Fruit fly (Drosophila melanogaster) whole organism, prepupa: ENCODE results near the gene fru.
A peak's percentile ranks its signal among the peaks of the same experiment; 100 is the strongest.

Source experiments
- Blimp-1 ChIP-seq: fragments of 200-800 bp; sonication (Bioruptor generic); optimal IDR thresholded peaks from 3 replicates; lab custom pipeline; 2017; ENCODE audit warnings: missing biosample characterization, missing genetic modification characterization, mild to moderate bottlenecking, moderate library complexity, missing genetic modification reagents
- CG10631 ChIP-seq: fragments of 200-800 bp; sonication (Bioruptor generic); optimal IDR thresholded peaks from 2 replicates; lab custom pipeline; 2016; ENCODE audit warnings: missing biosample characterization, missing genetic modification characterization
- CG10669 ChIP-seq: fragments of 200-800 bp; sonication (Bioruptor generic); optimal IDR thresholded peaks from 3 replicates; lab custom pipeline; 2018; ENCODE audit warnings: missing biosample characterization, mild to moderate bottlenecking, missing genetic modification characterization, moderate library complexity
- CG11294 ChIP-seq: fragments of 200-800 bp; sonication (Bioruptor generic); IDR thresholded peaks from 2 replicates; pipeline ENCODE4 v1.3.6; 2022; ENCODE audit warnings: missing biosample characterization, missing genetic modification characterization
- CG11762 ChIP-seq: fragments of 200-800 bp; sonication (Bioruptor generic); optimal IDR thresholded peaks from 3 replicates; lab custom pipeline; 2016; ENCODE audit warnings: missing biosample characterization, missing genetic modification characterization; ENCODE audit not compliant: insufficient read depth
- CG11902 ChIP-seq: fragments of 200-800 bp; sonication (Bioruptor generic); optimal IDR thresholded peaks from 3 replicates; lab custom pipeline; 2016; ENCODE audit warnings: missing biosample characterization, missing genetic modification characterization
- CG15336 ChIP-seq: fragments of 200-800 bp; sonication (Bioruptor generic); IDR thresholded peaks from 2 replicates; pipeline ENCODE4 v1.3.6; 2022; ENCODE audit warnings: missing biosample characterization, missing genetic modification characterization
- CG16779 ChIP-seq: fragments of 200-800 bp; sonication (Bioruptor generic); optimal IDR thresholded peaks from 3 replicates; lab custom pipeline; 2017; ENCODE audit warnings: missing biosample characterization, mild to moderate bottlenecking, missing genetic modification characterization
- CG3032 ChIP-seq: fragments of 200-800 bp; optimal IDR thresholded peaks from 2 replicates; lab custom pipeline; 2019; ENCODE audit warnings: missing biosample characterization, mild to moderate bottlenecking, missing genetic modification characterization, moderate library complexity
- CG31627 ChIP-seq: fragments of 200-800 bp; sonication (Bioruptor generic); optimal IDR thresholded peaks from 3 replicates; lab custom pipeline; 2016; ENCODE audit warnings: missing biosample characterization, missing genetic modification characterization
- CG3919 ChIP-seq: fragments of 200-800 bp; sonication (Bioruptor generic); optimal IDR thresholded peaks from 3 replicates; lab custom pipeline; 2016; ENCODE audit warnings: missing biosample characterization, missing genetic modification characterization
- CG4318 ChIP-seq: fragments of 200-800 bp; sonication (Bioruptor generic); optimal IDR thresholded peaks from 3 replicates; lab custom pipeline; 2017; ENCODE audit warnings: missing biosample characterization, mild to moderate bottlenecking, missing genetic modification characterization
- CG6163 ChIP-seq: fragments of 200-800 bp; sonication (Bioruptor generic); IDR thresholded peaks from 3 replicates; pipeline ENCODE4 v1.3.6; 2022; ENCODE audit warnings: missing biosample characterization, missing genetic modification characterization
- CG6276 ChIP-seq: fragments of 200-800 bp; sonication (Bioruptor generic); optimal IDR thresholded peaks from 2 replicates; lab custom pipeline; 2017; ENCODE audit warnings: missing biosample characterization, mild to moderate bottlenecking, missing genetic modification characterization
- CG6792 ChIP-seq: fragments of 200-800 bp; sonication (Bioruptor generic); optimal IDR thresholded peaks from 3 replicates; lab custom pipeline; 2016; ENCODE audit warnings: missing biosample characterization, missing genetic modification characterization
- CG6854 ChIP-seq: fragments of 200-800 bp; sonication (Bioruptor generic); optimal IDR thresholded peaks from 2 replicates; lab custom pipeline; 2017; ENCODE audit warnings: missing biosample characterization, mild to moderate bottlenecking, missing genetic modification characterization
- CG7368 ChIP-seq: fragments of 200-800 bp; sonication (Bioruptor generic); optimal IDR thresholded peaks from 3 replicates; lab custom pipeline; 2016; ENCODE audit warnings: missing biosample characterization, missing genetic modification characterization
- CG8319 ChIP-seq: fragments of 200-800 bp; sonication (Bioruptor generic); optimal IDR thresholded peaks from 3 replicates; lab custom pipeline; 2016; ENCODE audit warnings: missing biosample characterization, missing genetic modification characterization
- CG8632 ChIP-seq: fragments of 200-800 bp; sonication (Bioruptor generic); optimal IDR thresholded peaks from 3 replicates; lab custom pipeline; 2016; ENCODE audit warnings: missing biosample characterization, missing genetic modification characterization
- Eip75B ChIP-seq: fragments of 200-800 bp; sonication (Bioruptor generic); optimal IDR thresholded peaks from 3 replicates; lab custom pipeline; 2016; ENCODE audit warnings: missing biosample characterization, missing genetic modification characterization
- Eip78C ChIP-seq: fragments of 200-800 bp; sonication (Bioruptor generic); peaks from one replicate; lab custom pipeline; 2016; ENCODE audit warnings: missing biosample characterization, missing genetic modification characterization
- Eip93F ChIP-seq: fragments of 200-800 bp; sonication (Bioruptor generic); optimal IDR thresholded peaks from 2 replicates; lab custom pipeline; 2016; ENCODE audit warnings: missing biosample characterization, mild to moderate bottlenecking, missing genetic modification characterization
- Ets96B ChIP-seq: fragments of 200-800 bp; optimal IDR thresholded peaks from 2 replicates; lab custom pipeline; 2019; ENCODE audit warnings: missing biosample characterization, mild to moderate bottlenecking, missing genetic modification characterization, moderate library complexity
- Gug ChIP-seq: fragments of 200-800 bp; sonication (Bioruptor generic); IDR thresholded peaks from 2 replicates; pipeline ENCODE4 v1.3.6; 2022; ENCODE audit warnings: missing biosample characterization, missing genetic modification characterization
- Hr38 ChIP-seq: sonication (Bioruptor generic); optimal IDR thresholded peaks from 2 replicates; lab custom pipeline; 2016; ENCODE audit warnings: missing biosample characterization, missing genetic modification characterization
- Hr39 ChIP-seq: fragments of 200-800 bp; sonication (Bioruptor generic); optimal IDR thresholded peaks from 2 replicates; lab custom pipeline; 2016; ENCODE audit warnings: missing biosample characterization, missing genetic modification characterization
- Hr4 ChIP-seq: fragments of 200-800 bp; sonication (Bioruptor generic); optimal IDR thresholded peaks from 3 replicates; lab custom pipeline; 2016; ENCODE audit warnings: missing biosample characterization, missing genetic modification characterization
- OdsH ChIP-seq: fragments of 200-800 bp; sonication (Bioruptor generic); optimal IDR thresholded peaks from 3 replicates; lab custom pipeline; 2016; ENCODE audit warnings: missing biosample characterization, missing genetic modification characterization
- Smox ChIP-seq: fragments of 200-800 bp; sonication (Bioruptor generic); optimal IDR thresholded peaks from 3 replicates; lab custom pipeline; 2016; ENCODE audit warnings: missing biosample characterization, missing genetic modification characterization
- Sox14 ChIP-seq: fragments of 200-800 bp; sonication (Bioruptor generic); optimal IDR thresholded peaks from 3 replicates; lab custom pipeline; 2016; ENCODE audit warnings: missing biosample characterization, missing genetic modification characterization
- achi ChIP-seq: fragments of 200-800 bp; sonication (Bioruptor generic); optimal IDR thresholded peaks from 3 replicates; lab custom pipeline; 2016; ENCODE audit warnings: missing biosample characterization, missing genetic modification characterization
- acj6 ChIP-seq: fragments of 200-800 bp; sonication (Bioruptor generic); optimal IDR thresholded peaks from 3 replicates; lab custom pipeline; 2016; ENCODE audit warnings: missing biosample characterization, missing genetic modification characterization
- cyc ChIP-seq: fragments of 200-800 bp; sonication (Bioruptor generic); optimal IDR thresholded peaks from 3 replicates; lab custom pipeline; 2016; ENCODE audit warnings: missing biosample characterization, missing genetic modification characterization
- dsx ChIP-seq: fragments of 200-800 bp; optimal IDR thresholded peaks from 3 replicates; lab custom pipeline; 2019; ENCODE audit warnings: missing biosample characterization, mild to moderate bottlenecking, missing genetic modification characterization, moderate library complexity; ENCODE audit not compliant: poor library complexity, severe bottlenecking
- eg ChIP-seq: fragments of 200-800 bp; sonication (Bioruptor generic); IDR thresholded peaks from 3 replicates; pipeline ENCODE4 v1.3.6; 2022; ENCODE audit warnings: missing biosample characterization, missing genetic modification characterization
- esn ChIP-seq: fragments of 200-800 bp; sonication (Bioruptor generic); optimal IDR thresholded peaks from 2 replicates; lab custom pipeline; 2016; ENCODE audit warnings: missing biosample characterization, mild to moderate bottlenecking, missing genetic modification characterization, moderate library complexity
- fd59A ChIP-seq: fragments of 200-800 bp; sonication (Bioruptor generic); optimal IDR thresholded peaks from 2 replicates; lab custom pipeline; 2017; ENCODE audit warnings: missing biosample characterization, mild to moderate bottlenecking, missing genetic modification characterization, missing genetic modification reagents
- net ChIP-seq: fragments of 200-800 bp; sonication (Bioruptor generic); optimal IDR thresholded peaks from 3 replicates; lab custom pipeline; 2016; ENCODE audit warnings: missing biosample characterization, missing genetic modification characterization
- pdm3 ChIP-seq: fragments of 200-800 bp; sonication (Bioruptor generic); optimal IDR thresholded peaks from 3 replicates; lab custom pipeline; 2016; ENCODE audit warnings: missing biosample characterization, missing genetic modification characterization
- salr ChIP-seq, 2 experiments: fragments of 200-800 bp; sonication (Bioruptor generic); optimal IDR thresholded peaks; 3 replicates each; lab custom pipeline; 2016 to 2018; ENCODE audit warnings: missing biosample characterization in 2 of 2, missing genetic modification characterization in 2 of 2, mild to moderate bottlenecking in 1 of 2
- ss ChIP-seq, 2 experiments: fragments of 200-800 bp; sonication (Bioruptor generic); optimal IDR thresholded peaks; 2 replicates in 1 of 2; 3 replicates in 1 of 2; lab custom pipeline; 2017 to 2018; ENCODE audit warnings: mild to moderate bottlenecking in 2 of 2, missing biosample characterization in 2 of 2, missing genetic modification characterization in 2 of 2, moderate library complexity in 1 of 2
- svp ChIP-seq: fragments of 200-800 bp; sonication (Bioruptor generic); peaks from one replicate; lab custom pipeline; 2016; ENCODE audit warnings: missing biosample characterization, missing genetic modification characterization
- vri ChIP-seq: fragments of 200-800 bp; sonication (Bioruptor generic); optimal IDR thresholded peaks from 3 replicates; lab custom pipeline; 2016; ENCODE audit warnings: missing biosample characterization, mild to moderate bottlenecking, missing genetic modification characterization

The fru gene

DNA sequence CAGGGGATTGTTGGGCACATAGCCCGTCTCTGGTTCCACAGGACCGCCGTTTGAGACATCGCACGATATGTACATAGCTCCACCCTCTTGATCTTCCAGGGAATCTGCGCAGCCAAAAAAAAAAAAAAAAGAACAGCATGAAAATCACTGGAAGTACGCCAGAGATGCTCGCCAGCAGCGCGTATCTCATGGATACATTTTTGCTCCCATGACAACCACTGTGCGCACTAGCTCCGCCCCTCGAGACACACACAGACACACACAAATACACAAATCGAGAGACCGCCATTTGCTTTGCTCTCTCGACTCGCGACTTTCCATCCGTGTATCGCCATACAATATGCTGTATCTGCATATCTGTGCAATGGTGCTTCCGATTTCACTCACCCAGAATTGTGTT is 174.0 kb downstream of the fru start (continued):
- TF ChIP-seq Hr4: peak; percentile 49
- no peak for TF ChIP-seq CG6792
- peak; percentile 80 for TF ChIP-seq Eip78C (GFP tag; lab: Kevin White, UChicago)
- TF ChIP-seq pdm3: peak; percentile 31
- no peak for TF ChIP-seq Hr38 (GFP tag; lab: Kevin White, UChicago)
- TF ChIP-seq CG11902 (GFP tag; lab: Kevin White, UChicago): no peak
- TF ChIP-seq CG16779 (tag; lab: Kevin White, UChicago): no peak
- TF ChIP-seq salr (GFP tag; optimal IDR thresholded peaks at IDR 0.05; lab: Kevin White, UChicago): peak in 1 of 2 experiments; percentile 19
- no peak for TF ChIP-seq vri (GFP tag; lab: Kevin White, UChicago)
- peak; percentile 82 for TF ChIP-seq eg (GFP tag; lab: Robert Waterston, UW)
- no peak for TF ChIP-seq CG4318
- no peak for TF ChIP-seq CG11294
- TF ChIP-seq CG3032 (tag; lab: Kevin White, UChicago): no peak
- TF ChIP-seq Hr39: no peak
- no peak for TF ChIP-seq Eip75B (GFP tag; lab: Kevin White, UChicago)
- TF ChIP-seq achi (GFP tag; lab: Kevin White, UChicago): peak; percentile 42
- peak; percentile 19 for TF ChIP-seq CG10631 (GFP tag; lab: Kevin White, UChicago)
- TF ChIP-seq CG7368 (GFP tag; lab: Kevin White, UChicago): peak; percentile 31
- no peak for TF ChIP-seq Blimp-1 (GFP tag; lab: Kevin White, UChicago)
- TF ChIP-seq OdsH (GFP tag; lab: Kevin White, UChicago): peak; percentile 44
- no peak for TF ChIP-seq Smox (GFP tag; lab: Kevin White, UChicago)
- no peak for TF ChIP-seq Sox14
- TF ChIP-seq svp: no peak
- peak; percentile 60 for TF ChIP-seq Gug
- TF ChIP-seq CG6163 (GFP tag; lab: Robert Waterston, UW): peak; percentile 70
- no peak for TF ChIP-seq dsx
- TF ChIP-seq Ets96B (tag; lab: Kevin White, UChicago): peak; percentile 12
- no peak for TF ChIP-seq CG10669 (GFP tag; lab: Kevin White, UChicago)
- TF ChIP-seq cyc: no peak
- no peak for TF ChIP-seq fd59A (GFP tag; lab: Kevin White, UChicago)
- TF ChIP-seq CG3919 (GFP tag; lab: Kevin White, UChicago): peak; percentile 33
- TF ChIP-seq CG31627 (GFP tag; lab: Kevin White, UChicago): no peak
- TF ChIP-seq CG15336 (GFP tag; lab: Robert Waterston, UW): 0 out of 2 replicates have a peak, but pooled peaks have one; percentile 26
- TF ChIP-seq, all 60 proteins: peak for 22

DNA sequence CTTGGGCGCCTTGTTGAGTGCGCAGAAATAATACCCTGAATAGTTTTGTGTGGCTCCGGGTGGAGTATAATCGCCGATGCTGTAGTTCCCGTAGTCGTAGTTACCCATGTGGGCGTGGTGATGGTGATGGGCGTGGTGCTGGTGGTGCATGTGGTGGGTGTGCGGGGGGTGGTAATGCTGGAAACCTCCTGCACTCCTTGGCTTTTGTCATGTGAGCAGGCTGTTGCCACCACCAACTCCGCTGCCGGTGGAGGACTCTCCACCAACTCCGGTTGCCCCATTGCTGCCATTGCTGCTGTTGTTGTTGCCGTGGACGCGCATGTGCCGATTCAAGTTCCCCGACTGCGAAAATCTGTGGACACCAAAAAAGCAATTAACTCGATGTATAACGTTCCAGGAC is 176.8 kb downstream of the fru start:
- TF ChIP-seq CG6792: no peak
- no peak for TF ChIP-seq Hr4
- TF ChIP-seq CG11294: no peak
- TF ChIP-seq CG8319 (GFP tag; lab: Kevin White, UChicago): no peak
- TF ChIP-seq fd59A (GFP tag; lab: Kevin White, UChicago): no peak
- no peak for TF ChIP-seq CG6276
- TF ChIP-seq CG6854 (GFP tag; lab: Kevin White, UChicago): no peak
- TF ChIP-seq Smox (GFP tag; lab: Kevin White, UChicago): no peak
- TF ChIP-seq OdsH (GFP tag; lab: Kevin White, UChicago): no peak
- TF ChIP-seq CG8632 (GFP tag; lab: Kevin White, UChicago): no peak
- no peak for TF ChIP-seq esn (GFP tag; lab: Kevin White, UChicago)
- TF ChIP-seq acj6 (GFP tag; lab: Kevin White, UChicago): no peak
- no peak for TF ChIP-seq cyc
- TF ChIP-seq CG4318: no peak
- no peak for TF ChIP-seq CG10669 (GFP tag; lab: Kevin White, UChicago)
- TF ChIP-seq net (GFP tag; lab: Kevin White, UChicago): no peak
- TF ChIP-seq salr (GFP tag; optimal IDR thresholded peaks at IDR 0.05; lab: Kevin White, UChicago): no peak
- TF ChIP-seq CG11762: no peak
- no peak for TF ChIP-seq Eip93F (GFP tag; lab: Kevin White, UChicago)
- TF ChIP-seq ss (GFP tag; optimal IDR thresholded peaks at IDR 0.05; lab: Kevin White, UChicago): no peak
